Fruit fly (Drosophila melanogaster) whole organism: ENCODE measurements around the gene Tengl3.

Experiments
- CG8478 ChIP-seq: fragments of >200 bp; optimal IDR thresholded peaks from 2 replicates; lab custom pipeline; 2018; ENCODE audit warnings: inconsistent platforms
- Dll ChIP-seq: fragments of >200 bp; optimal IDR thresholded peaks from 2 replicates; lab custom pipeline; 2017
- EcR ChIP-seq, 2 experiments: fragments of >200 bp; optimal IDR thresholded peaks; 2 replicates each; lab custom pipeline; 2017; ENCODE audit warnings: missing biosample characterization in 2 of 2, missing genetic modification characterization in 2 of 2, missing genetic modification reagents in 2 of 2
- pan ChIP-seq: fragments of >200 bp; optimal IDR thresholded peaks from 2 replicates; lab custom pipeline; 2017
- psq ChIP-seq: fragments of >200 bp; optimal IDR thresholded peaks from 2 replicates; lab custom pipeline; 2017
- usp ChIP-seq: fragments of >200 bp; optimal IDR thresholded peaks from 2 replicates; lab custom pipeline; 2017; ENCODE audit warnings: missing biosample characterization, missing genetic modification characterization, mixed read lengths

DNA sequence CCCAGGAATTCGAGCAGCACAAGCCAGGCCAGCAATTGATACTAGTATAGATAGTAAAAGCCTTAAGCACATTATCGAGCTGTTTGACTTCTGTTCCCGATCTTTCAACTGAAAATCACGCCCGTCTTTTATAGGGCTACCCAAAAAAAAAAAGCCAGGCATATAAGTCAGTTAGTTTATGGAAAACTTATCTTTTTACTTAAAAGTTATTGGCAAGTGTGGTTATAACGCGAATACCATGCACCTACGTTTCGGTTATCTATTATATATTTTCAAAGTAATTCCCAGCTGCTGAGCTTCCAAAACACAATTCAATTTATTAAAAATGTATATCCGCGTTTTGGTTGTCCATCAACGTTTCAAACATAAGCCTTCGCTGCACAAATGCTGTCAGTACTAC, 48.7 kb upstream of the Tengl3 start, which contains the start of gene CG31681:
- TF ChIP-seq EcR (GFP tag; optimal IDR thresholded peaks at IDR 0.05; lab: Kevin White, UChicago) (no peak), usp (GFP tag; lab: Kevin White, UChicago) (no peak), pan (lab: Kevin White, UChicago) (no peak), CG8478 (lab: Kevin White, UChicago) (no peak), psq (lab: Kevin White, UChicago) (no peak), Dll (lab: Kevin White, UChicago) (no peak)
